Fruit fly (Drosophila melanogaster) whole organism, embryonic: ENCODE data around the gene CCT7.

Experiments used
- ATbp ChIP-seq: fragments of 200-800 bp; sonication (Bioruptor generic); optimal IDR thresholded peaks from 2 replicates; lab custom pipeline; 2017; ENCODE audit warnings: missing biosample characterization, mild to moderate bottlenecking, missing genetic modification characterization, missing genetic modification reagents
- Ada2b ChIP-seq: fragments of 200-800 bp; sonication (Bioruptor generic); IDR thresholded peaks from 2 replicates; pipeline ENCODE4 v1.3.6; 2022; ENCODE audit warnings: missing biosample characterization, missing genetic modification characterization
- C15 ChIP-seq: fragments of 200-800 bp; sonication (Bioruptor generic); IDR thresholded peaks from 3 replicates; pipeline ENCODE4 v1.3.6; 2022; ENCODE audit warnings: missing biosample characterization, missing genetic modification characterization
- CG11560 ChIP-seq: fragments of 200-800 bp; sonication (Bioruptor generic); IDR thresholded peaks from 3 replicates; pipeline ENCODE4 v1.3.6; 2022; ENCODE audit warnings: missing biosample characterization, missing genetic modification characterization
- CG12071 ChIP-seq: fragments of 200-800 bp; sonication (Bioruptor generic); optimal IDR thresholded peaks from 3 replicates; lab custom pipeline; 2018; ENCODE audit warnings: missing biosample characterization, mild to moderate bottlenecking, missing genetic modification characterization
- CG14014 ChIP-seq: fragments of 200-800 bp; sonication (Bioruptor generic); IDR thresholded peaks from 2 replicates; pipeline ENCODE4 v1.3.6; 2022; ENCODE audit warnings: missing biosample characterization, missing genetic modification characterization
- CG15073 ChIP-seq: fragments of 200-800 bp; sonication (Bioruptor generic); optimal IDR thresholded peaks from 2 replicates; lab custom pipeline; 2016; ENCODE audit warnings: missing biosample characterization, missing genetic modification characterization
- CG1529 ChIP-seq: fragments of 200-800 bp; sonication (Bioruptor generic); optimal IDR thresholded peaks from 3 replicates; lab custom pipeline; 2018; ENCODE audit warnings: missing biosample characterization, missing genetic modification characterization
- CG1792 ChIP-seq: fragments of 200-800 bp; sonication (Bioruptor generic); optimal IDR thresholded peaks from 2 replicates; lab custom pipeline; 2016; ENCODE audit warnings: missing biosample characterization, missing genetic modification characterization
- CG18619 ChIP-seq: fragments of 200-800 bp; sonication (Bioruptor generic); optimal IDR thresholded peaks from 3 replicates; lab custom pipeline; 2017; ENCODE audit warnings: missing biosample characterization, mild to moderate bottlenecking, missing genetic modification characterization
- CG18764 ChIP-seq: fragments of 200-800 bp; sonication (Bioruptor generic); optimal IDR thresholded peaks from 3 replicates; lab custom pipeline; 2016; ENCODE audit warnings: missing biosample characterization, missing genetic modification characterization
- CG2120 ChIP-seq: fragments of 200-800 bp; sonication (Bioruptor generic); optimal IDR thresholded peaks from 3 replicates; lab custom pipeline; 2016; ENCODE audit warnings: missing biosample characterization, missing genetic modification characterization
- CG30431 ChIP-seq: fragments of 200-800 bp; sonication (Bioruptor generic); optimal IDR thresholded peaks from 2 replicates; lab custom pipeline; 2017; ENCODE audit warnings: missing biosample characterization, missing genetic modification characterization
- CG3407 ChIP-seq: fragments of 200-800 bp; sonication (Bioruptor generic); optimal IDR thresholded peaks from 2 replicates; lab custom pipeline; 2018; ENCODE audit warnings: missing biosample characterization, mild to moderate bottlenecking, missing genetic modification characterization
- CG34376 ChIP-seq: fragments of 200-800 bp; sonication (Bioruptor generic); optimal IDR thresholded peaks from 2 replicates; lab custom pipeline; 2018; ENCODE audit warnings: missing biosample characterization, mild to moderate bottlenecking, missing genetic modification characterization
- CG4404 ChIP-seq: fragments of 200-800 bp; sonication (Bioruptor generic); IDR thresholded peaks from 2 replicates; pipeline ENCODE4 v1.3.6; 2022; ENCODE audit warnings: missing biosample characterization, missing genetic modification characterization
- CG4424 ChIP-seq: fragments of 200-800 bp; sonication (Bioruptor generic); optimal IDR thresholded peaks from 3 replicates; lab custom pipeline; 2016; ENCODE audit warnings: missing biosample characterization, missing genetic modification characterization
- CG5953 ChIP-seq: fragments of 200-800 bp; sonication (Bioruptor generic); IDR thresholded peaks from 2 replicates; pipeline ENCODE4 v1.3.6; 2022; ENCODE audit warnings: missing biosample characterization, missing genetic modification characterization
- CG6654 ChIP-seq: fragments of 200-800 bp; sonication (Bioruptor generic); optimal IDR thresholded peaks from 2 replicates; lab custom pipeline; 2017; ENCODE audit warnings: missing biosample characterization, mild to moderate bottlenecking, missing genetic modification characterization
- CG6765 ChIP-seq: fragments of 200-800 bp; sonication (Bioruptor generic); optimal IDR thresholded peaks from 3 replicates; lab custom pipeline; 2017; ENCODE audit warnings: missing biosample characterization, mild to moderate bottlenecking, missing genetic modification characterization
- CG6854 ChIP-seq: fragments of 200-800 bp; sonication (Bioruptor generic); optimal IDR thresholded peaks from 3 replicates; lab custom pipeline; 2017; ENCODE audit warnings: missing biosample characterization, mild to moderate bottlenecking, missing genetic modification characterization
- Doc2 ChIP-seq: fragments of 200-800 bp; sonication (Bioruptor generic); IDR thresholded peaks from 2 replicates; pipeline ENCODE4 v1.3.6; 2022; ENCODE audit warnings: missing biosample characterization, missing genetic modification characterization
- HmgZ ChIP-seq: fragments of 200-800 bp; sonication (Bioruptor generic); optimal IDR thresholded peaks from 2 replicates; lab custom pipeline; 2018; ENCODE audit warnings: missing biosample characterization, mild to moderate bottlenecking, missing genetic modification characterization
- Hr78 ChIP-seq, 2 experiments: fragments of 200-800 bp in 1 of 2; fragments of >200 bp in 1 of 2; sonication (Bioruptor generic) in 1 of 2; optimal IDR thresholded peaks; 2 replicates each; lab custom pipeline; 2017 to 2019; ENCODE audit warnings: missing biosample characterization in 2 of 2, missing genetic modification characterization in 2 of 2, mild to moderate bottlenecking in 1 of 2, moderate library complexity in 1 of 2
- MTF-1 ChIP-seq: fragments of 200-800 bp; sonication (Bioruptor generic); optimal IDR thresholded peaks from 2 replicates; lab custom pipeline; 2018; ENCODE audit warnings: missing biosample characterization, mild to moderate bottlenecking, missing genetic modification characterization, borderline replicate concordance
- Mes4 ChIP-seq: fragments of 200-800 bp; sonication (Bioruptor generic); optimal IDR thresholded peaks from 2 replicates; lab custom pipeline; 2016; ENCODE audit warnings: missing biosample characterization, missing genetic modification characterization
- NC2β ChIP-seq: fragments of 200-800 bp; sonication (Bioruptor generic); optimal IDR thresholded peaks from 2 replicates; lab custom pipeline; 2016; ENCODE audit warnings: missing biosample characterization, missing genetic modification characterization
- NFAT ChIP-seq: fragments of 200-800 bp; sonication (Bioruptor generic); IDR thresholded peaks from 2 replicates; pipeline ENCODE4 v1.3.6; 2022; ENCODE audit warnings: missing biosample characterization, missing genetic modification characterization
- Oli ChIP-seq: fragments of 200-800 bp; sonication (Bioruptor generic); optimal IDR thresholded peaks from 2 replicates; lab custom pipeline; 2018; ENCODE audit warnings: missing biosample characterization, mild to moderate bottlenecking, missing genetic modification characterization, moderate library complexity
- Sox100B ChIP-seq: fragments of 200-800 bp; sonication (Bioruptor generic); optimal IDR thresholded peaks from 3 replicates; lab custom pipeline; 2018; ENCODE audit warnings: missing biosample characterization, mild to moderate bottlenecking, missing genetic modification characterization
- amos ChIP-seq: fragments of 200-800 bp; sonication (Bioruptor generic); IDR thresholded peaks from 2 replicates; pipeline ENCODE4 v1.3.6; 2022; ENCODE audit warnings: missing biosample characterization, missing genetic modification characterization; ENCODE audit not compliant: partially characterized antibody
- ap ChIP-seq: fragments of 200-800 bp; sonication (Bioruptor generic); IDR thresholded peaks from 2 replicates; pipeline ENCODE4 v1.3.6; 2022; ENCODE audit warnings: missing biosample characterization, missing genetic modification characterization
- bab2 ChIP-seq: fragments of 200-800 bp; sonication (Bioruptor generic); optimal IDR thresholded peaks from 2 replicates; lab custom pipeline; 2016; ENCODE audit warnings: missing biosample characterization, missing genetic modification characterization
- br ChIP-seq: fragments of >200 bp; optimal IDR thresholded peaks from 2 replicates; lab custom pipeline; 2017
- ci ChIP-seq: fragments of 200-800 bp; sonication (Bioruptor generic); IDR thresholded peaks from 3 replicates; pipeline ENCODE4 v1.3.6; 2022; ENCODE audit warnings: missing biosample characterization, missing genetic modification characterization
- corto ChIP-seq: fragments of 200-800 bp; sonication (Bioruptor generic); optimal IDR thresholded peaks from 2 replicates; lab custom pipeline; 2016; ENCODE audit warnings: missing biosample characterization, mild to moderate bottlenecking, missing genetic modification characterization, moderate library complexity
- crol ChIP-seq: fragments of 200-800 bp; sonication (Bioruptor generic); IDR thresholded peaks from 2 replicates; pipeline ENCODE4 v1.3.6; 2022; ENCODE audit warnings: missing biosample characterization, missing genetic modification characterization
- eve ChIP-seq, 2 experiments: fragments of >200 bp; optimal IDR thresholded peaks; 2 replicates each; lab custom pipeline; 2017; ENCODE audit warnings: missing biosample characterization in 2 of 2, missing genetic modification characterization in 2 of 2
- gfzf ChIP-seq: fragments of 200-800 bp; sonication (Bioruptor generic); optimal IDR thresholded peaks from 2 replicates; lab custom pipeline; 2016; ENCODE audit warnings: missing biosample characterization, mild to moderate bottlenecking, missing genetic modification characterization, moderate library complexity
- gsb-n ChIP-seq: fragments of 200-800 bp; sonication (Bioruptor generic); optimal IDR thresholded peaks from 3 replicates; lab custom pipeline; 2018; ENCODE audit warnings: missing biosample characterization, mild to moderate bottlenecking, missing genetic modification characterization
- her ChIP-seq: fragments of 200-800 bp; sonication (Bioruptor generic); optimal IDR thresholded peaks from 2 replicates; lab custom pipeline; 2016; ENCODE audit warnings: missing biosample characterization, missing genetic modification characterization
- klu ChIP-seq: fragments of 200-800 bp; sonication (Bioruptor generic); IDR thresholded peaks from 2 replicates; pipeline ENCODE4 v1.3.6; 2022; ENCODE audit warnings: missing biosample characterization, missing genetic modification characterization
- knrl ChIP-seq: fragments of 200-800 bp; sonication (Bioruptor generic); IDR thresholded peaks from 3 replicates; pipeline ENCODE4 v1.3.6; 2022; ENCODE audit warnings: missing biosample characterization, missing genetic modification characterization; ENCODE audit not compliant: partially characterized antibody
- luna ChIP-seq: fragments of 200-800 bp; sonication (Bioruptor generic); optimal IDR thresholded peaks from 2 replicates; lab custom pipeline; 2016; ENCODE audit warnings: missing biosample characterization, missing genetic modification characterization
- sqz ChIP-seq: fragments of 200-800 bp; sonication (Bioruptor generic); optimal IDR thresholded peaks from 3 replicates; lab custom pipeline; 2018; ENCODE audit warnings: missing biosample characterization, mild to moderate bottlenecking, missing genetic modification characterization
- sr ChIP-seq: fragments of 200-800 bp; sonication (Bioruptor generic); IDR thresholded peaks from 3 replicates; pipeline ENCODE4 v1.3.6; 2022; ENCODE audit warnings: missing biosample characterization, missing genetic modification characterization
- toy ChIP-seq: fragments of 200-800 bp; sonication (Bioruptor generic); IDR thresholded peaks from 2 replicates; pipeline ENCODE4 v1.3.6; 2022; ENCODE audit warnings: missing biosample characterization, missing genetic modification characterization
- trem ChIP-seq: fragments of 200-800 bp; optimal IDR thresholded peaks from 3 replicates; lab custom pipeline; 2019; ENCODE audit warnings: missing biosample characterization, mild to moderate bottlenecking, missing genetic modification characterization, moderate library complexity
- vnd ChIP-seq: fragments of 200-800 bp; sonication (Bioruptor generic); IDR thresholded peaks from 3 replicates; pipeline ENCODE4 v1.3.6; 2022; ENCODE audit warnings: missing biosample characterization, missing genetic modification characterization; ENCODE audit not compliant: partially characterized antibody

Gene CCT7

dm6 chr3R:8819551-8820057 lies 18.2 kb downstream of the CCT7 start (continued):
- TF ChIP-seq ci (GFP tag; lab: Robert Waterston, UW) (peak; percentile 59; the same call in 2 of the 3 replicates), Hr78 (GFP tag; optimal IDR thresholded peaks at IDR 0.05; lab: Kevin White, UChicago) (no peak), CG6765 (GFP tag; lab: Kevin White, UChicago) (peak; percentile 49), HmgZ (no peak), MTF-1 (peak; percentile 2), CG30431 (GFP tag; lab: Kevin White, UChicago) (no peak), luna (GFP tag; lab: Kevin White, UChicago) (no peak), eve (GFP tag; optimal IDR thresholded peaks at IDR 0.05; lab: Kevin White, UChicago) (peak in 1 of 2 experiments; percentile 80), CG34376 (GFP tag; lab: Kevin White, UChicago) (peak; percentile 48), ap (GFP tag; lab: Robert Waterston, UW) (no peak)
- TF ChIP-seq, all 482 proteins: peak for 147

dm6 chr3R:8820428-8820912 lies 19.1 kb downstream of the CCT7 start, which contains the start of gene aqz:
Gene aqz (minus strand): TSS chr3R:8820682.
- TF ChIP-seq CG18764 (GFP tag; lab: Kevin White, UChicago) (peak; percentile 22), vnd (GFP tag; lab: Robert Waterston, UW) (peak; percentile 19; the same call in 1 of the 3 replicates), ATbp (GFP tag; lab: Kevin White, UChicago) (peak; percentile 51), CG6854 (GFP tag; lab: Kevin White, UChicago) (peak; percentile 59), CG18619 (GFP tag; lab: Kevin White, UChicago) (peak; percentile 55), Mes4 (GFP tag; lab: Kevin White, UChicago) (peak; percentile 59), CG14014 (GFP tag; lab: Robert Waterston, UW) (peak; percentile 60; the same call in 1 of the 2 replicates), CG15073 (GFP tag; lab: Kevin White, UChicago) (no peak), CG2120 (GFP tag; lab: Kevin White, UChicago) (peak; percentile 77), CG6654 (GFP tag; lab: Kevin White, UChicago) (no peak), bab2 (GFP tag; lab: Kevin White, UChicago) (peak; percentile 53), CG4404 (GFP tag; lab: Robert Waterston, UW) (no peak), NC2β (GFP tag; lab: Kevin White, UChicago) (peak; percentile 81), CG1529 (peak; percentile 50), Oli (tag; lab: Kevin White, UChicago) (no peak), crol (GFP tag; lab: Robert Waterston, UW) (0 out of 2 replicates have a peak, but pooled peaks have one; percentile 35), Sox100B (GFP tag; lab: Kevin White, UChicago) (no peak), gfzf (GFP tag; lab: Kevin White, UChicago) (peak; percentile 80), corto (GFP tag; lab: Kevin White, UChicago) (no peak), CG3407 (peak; percentile 1), MTF-1 (peak; percentile 87), sqz (GFP tag; lab: Kevin White, UChicago) (peak; percentile 48), her (GFP tag; lab: Kevin White, UChicago) (peak; percentile 76), klu (peak; percentile 28; the same call in 1 of the 2 replicates), gsb-n (tag; lab: Kevin White, UChicago) (peak; percentile 59), CG1792 (GFP tag; lab: Kevin White, UChicago) (peak; percentile 53), amos (GFP tag; lab: Robert Waterston, UW) (peak; percentile 73; the same call in 1 of the 2 replicates), NFAT (GFP tag; lab: Robert Waterston, UW) (peak; percentile 72), sr (GFP tag; lab: Robert Waterston, UW) (peak; percentile 67; the same call in 2 of the 3 replicates), toy (no peak), br (lab: Kevin White, UChicago) (no peak), Doc2 (GFP tag; lab: Robert Waterston, UW) (no peak), CG12071 (GFP tag; lab: Kevin White, UChicago) (peak; percentile 71), CG4424 (GFP tag; lab: Kevin White, UChicago) (peak; percentile 32), trem (tag; lab: Kevin White, UChicago) (peak; percentile 80), Ada2b (GFP tag; lab: Robert Waterston, UW) (peak; percentile 24; the same call in 1 of the 2 replicates), CG11560 (tag; lab: Robert Waterston, UW) (peak; percentile 58; the same call in 2 of the 3 replicates), knrl (peak; percentile 63), C15 (GFP tag; lab: Robert Waterston, UW) (0 out of 3 replicates have a peak, but pooled peaks have one; percentile 34), CG5953 (no peak)
